Fruit fly (Drosophila melanogaster): Measurements from ENCODE around the gene CG12204.

Gene CG12204

DNA sequence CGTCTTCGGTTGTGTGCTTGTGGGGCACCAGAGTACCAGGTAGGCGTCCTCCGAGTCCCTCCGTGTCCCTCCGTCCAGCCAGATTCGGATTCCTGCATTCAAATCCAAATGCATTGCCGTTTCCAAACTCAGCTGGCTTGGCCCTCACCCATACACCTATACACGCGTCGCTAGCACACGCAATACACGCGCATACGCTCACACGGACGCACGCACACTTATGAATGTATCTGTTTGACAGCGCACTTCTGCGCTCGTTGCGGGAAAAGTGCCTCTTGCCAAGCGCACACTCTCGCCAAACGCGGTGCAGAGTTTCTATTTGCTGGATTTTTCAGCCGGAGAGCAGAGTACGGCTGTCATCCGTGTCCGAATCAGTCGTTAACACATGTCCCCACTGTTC, 28.4 kb upstream of the CG12204 start (continued):
- TF ChIP-seq klu (GFP tag; IDR thresholded peaks at IDR 0.05) (no peak), CoRest (tag; optimal IDR thresholded peaks at IDR 0.05) (peak; percentile 94), salm (tag; optimal IDR thresholded peaks at IDR 0.05) (no peak), Adf1 (GFP tag; IDR thresholded peaks at IDR 0.05) (peak; percentile 76), hbn (GFP tag; IDR thresholded peaks at IDR 0.05; ENCODE audit: partially characterized antibody) (no peak), CG34422 (GFP tag; IDR thresholded peaks at IDR 0.05) (peak; percentile 48; the same call in 1 of the 3 replicates), cg (GFP tag; optimal IDR thresholded peaks at IDR 0.05) (peak; percentile 97), chinmo (GFP tag; IDR thresholded peaks at IDR 0.05; ENCODE audit: partially characterized antibody) (peak; percentile 67; the same call in 1 of the 4 replicates), Med (GFP tag) (peak; percentile 23), CG32532 (GFP tag; IDR thresholded peaks at IDR 0.05) (peak; percentile 38), Nf-YA (GFP tag; IDR thresholded peaks at IDR 0.05) (no peak), z (GFP tag; IDR thresholded peaks at IDR 0.05) (no peak), CG10543 (GFP tag; optimal IDR thresholded peaks at IDR 0.05) (no peak), unpg (GFP tag; optimal IDR thresholded peaks at IDR 0.05) (no peak)

DNA sequence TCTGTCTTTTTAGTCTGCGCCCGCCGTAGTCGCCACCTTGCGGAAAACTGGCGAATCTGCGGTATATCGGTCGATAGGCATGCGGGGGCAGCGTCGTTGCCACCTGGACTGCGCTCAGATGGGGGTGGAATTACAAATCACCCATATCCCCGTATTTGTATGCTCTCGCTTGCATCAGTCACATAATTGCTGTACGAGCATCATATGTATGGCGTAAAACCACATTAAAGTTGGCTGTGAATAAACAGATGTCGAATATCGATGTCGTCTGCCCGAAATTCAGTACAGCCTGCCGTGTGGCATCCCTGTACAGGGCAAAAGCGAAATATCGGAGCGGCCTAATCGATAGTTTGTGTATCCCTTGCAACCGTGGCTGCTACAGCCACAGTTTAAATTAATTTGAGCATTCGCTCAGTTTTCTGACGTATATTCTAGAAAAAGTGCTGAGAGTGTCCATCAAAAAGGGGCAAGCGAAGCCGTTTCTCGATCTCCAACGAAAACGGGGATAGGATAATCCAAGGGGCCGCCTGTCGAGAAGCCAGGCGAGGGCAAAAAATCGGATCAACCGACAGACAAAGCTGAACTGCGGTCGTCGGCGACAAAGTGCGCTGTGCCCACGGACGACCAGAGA, 27.7 kb upstream of the CG12204 start, which contains the start of the genes Idh3a and CoRest:
TSS of gene Idh3a (minus strand) at position 58 of the 631 bp plus-strand sequence.
TSS of gene CoRest (plus strand) at position 177 of the 631 bp plus-strand sequence.
- TF ChIP-seq pb (GFP tag; optimal IDR thresholded peaks at IDR 0.05) (no peak), CG9727 (GFP tag; optimal IDR thresholded peaks at IDR 0.05) (peak; percentile 38), Nf-YC (tag; optimal IDR thresholded peaks at IDR 0.05) (peak; percentile 2), CkIIα-i1 (GFP tag; IDR thresholded peaks at IDR 0.05) (no peak), so (GFP tag; IDR thresholded peaks at IDR 0.05) (no peak), PHDP (tag; optimal IDR thresholded peaks at IDR 0.05) (no peak), CG13894 (tag; optimal IDR thresholded peaks at IDR 0.05) (no peak), trem (tag; optimal IDR thresholded peaks at IDR 0.05) (peak; percentile 34), CG3281 (GFP tag; optimal IDR thresholded peaks at IDR 0.05) (no peak), Meics (GFP tag; optimal IDR thresholded peaks at IDR 0.05) (no peak), CG4360 (GFP tag; IDR thresholded peaks at IDR 0.05) (no peak), prd (optimal IDR thresholded peaks at IDR 0.05) (no peak), prd (GFP tag; IDR thresholded peaks at IDR 0.05) (peak; percentile 52), dpn (GFP tag; optimal IDR thresholded peaks at IDR 0.05) (peak; percentile 15 to 41), CG7928 (GFP tag; optimal IDR thresholded peaks at IDR 0.05) (peak; percentile 74), Sry-δ (GFP tag; optimal IDR thresholded peaks at IDR 0.05) (peak; percentile 83), twi (tag; optimal IDR thresholded peaks at IDR 0.05) (peak; percentile 8), CG7786 (GFP tag; optimal IDR thresholded peaks at IDR 0.05) (peak; percentile 4), CG6272 (GFP tag; IDR thresholded peaks at IDR 0.05) (peak; percentile 28; the same call in 1 of the 2 replicates), emc (GFP tag; optimal IDR thresholded peaks at IDR 0.05) (no peak), HLH4C (GFP tag; IDR thresholded peaks at IDR 0.05; ENCODE audit: partially characterized antibody) (peak; percentile 71), CHES-1-like (GFP tag; optimal IDR thresholded peaks at IDR 0.05) (peak; percentile 24), CG11247 (GFP tag; IDR thresholded peaks at IDR 0.05) (no peak), Stat92E (GFP tag; optimal IDR thresholded peaks at IDR 0.05) (no peak), Dref (GFP tag; IDR thresholded peaks at IDR 0.05) (peak; percentile 76), stwl (tag; optimal IDR thresholded peaks at IDR 0.05) (peak; percentile 28), bbx (GFP tag; IDR thresholded peaks at IDR 0.05; ENCODE audit: partially characterized antibody) (0 out of 2 replicates have a peak, but pooled peaks have one; percentile 14), Ets97D (GFP tag; optimal IDR thresholded peaks at IDR 0.05) (peak; percentile 55), CG6689 (GFP tag; IDR thresholded peaks at IDR 0.05) (0 out of 2 replicates have a peak, but pooled peaks have one; percentile 28), Dfd (GFP tag; optimal IDR thresholded peaks at IDR 0.05) (no peak), Scr (GFP tag; IDR thresholded peaks at IDR 0.05; ENCODE audit: partially characterized antibody) (peak; percentile 81), CG18599 (GFP tag; optimal IDR thresholded peaks at IDR 0.05) (peak; percentile 2), Usf (GFP tag; optimal IDR thresholded peaks at IDR 0.05) (no peak), CG9215 (GFP tag; IDR thresholded peaks at IDR 0.05) (peak; percentile 54), CG8924 (tag; optimal IDR thresholded peaks at IDR 0.05) (no peak)

Measured in whole organism, embryonic.